Fruit fly (Drosophila melanogaster): Measurements from ENCODE around the gene CG10470.

- TF ChIP-seq EcR (GFP tag; optimal IDR thresholded peaks at IDR 0.05) (no peak), Pif1B (GFP tag; optimal IDR thresholded peaks at IDR 0.05) (no peak), CG14655 (GFP tag; optimal IDR thresholded peaks at IDR 0.05) (no peak), CG15710 (tag; optimal IDR thresholded peaks at IDR 0.05) (no peak), CG13204 (GFP tag; optimal IDR thresholded peaks at IDR 0.05) (no peak), CG34367 (tag; optimal IDR thresholded peaks at IDR 0.05) (no peak)
These were observed 40.0 kb downstream of the CG10470 start for dm6 chr2L:19088895-19089294.
